Worm (Caenorhabditis elegans) whole organism, L1 larva: ENCODE data around the gene F27D9.2.

Source experiments
- C16A3.4 ChIP-seq: fragments of 150-350 bp; optimal IDR thresholded peaks from 2 replicates; lab custom pipeline; 2014; ENCODE audit warnings: missing biosample characterization, missing genetic modification characterization
- Y116A8C.19 ChIP-seq: sonication (generic microtip); optimal IDR thresholded peaks from 2 replicates; lab custom pipeline; 2016; ENCODE audit warnings: missing compliant biosample characterization, missing genetic modification characterization, borderline replicate concordance
- ama-1 ChIP-seq: fragments of 150-350 bp; optimal IDR thresholded peaks from 2 replicates; lab custom pipeline; 2014
- blmp-1 ChIP-seq: fragments of 150-350 bp; optimal IDR thresholded peaks from 2 replicates; lab custom pipeline; 2014; ENCODE audit warnings: missing biosample characterization, missing genetic modification characterization
- ceh-8 ChIP-seq: fragments of 200-800 bp; sonication (Bioruptor generic); optimal IDR thresholded peaks from 2 replicates; lab custom pipeline; 2018; ENCODE audit warnings: mild to moderate bottlenecking, missing genetic modification characterization, moderate library complexity, missing compliant biosample characterization
- ceh-82 ChIP-seq, 3 experiments: fragments of 150-350 bp in 1 of 3; sonication (generic microtip) in 2 of 3; optimal IDR thresholded peaks; 2 replicates each; lab custom pipeline; 2014 to 2017; ENCODE audit warnings: missing biosample characterization in 3 of 3, missing genetic modification characterization in 3 of 3
- ceh-90 ChIP-seq: sonication (generic microtip); optimal IDR thresholded peaks from 2 replicates; lab custom pipeline; 2016; ENCODE audit warnings: missing genetic modification characterization, missing compliant biosample characterization
- ces-1 ChIP-seq: fragments of 150-350 bp; optimal IDR thresholded peaks from 2 replicates; lab custom pipeline; 2014; ENCODE audit warnings: missing biosample characterization, missing genetic modification reagents, missing genetic modification characterization
- dsc-1 ChIP-seq: sonication (generic microtip); optimal IDR thresholded peaks from 2 replicates; lab custom pipeline; 2016; ENCODE audit warnings: mild to moderate bottlenecking, missing genetic modification characterization, missing compliant biosample characterization
- egl-27 ChIP-seq, 2 experiments: fragments of 150-350 bp in 1 of 2; sonication (generic microtip); optimal IDR thresholded peaks; 3 replicates each; lab custom pipeline; 2017 to 2018; ENCODE audit warnings: missing biosample characterization in 2 of 2, missing genetic modification characterization in 2 of 2, missing genetic modification reagents in 2 of 2
- elt-3 ChIP-seq, 6 experiments: fragments of 150-350 bp in 1 of 6; sonication (generic microtip); optimal IDR thresholded peaks; 2 replicates each; lab custom pipeline; 2017 to 2018; ENCODE audit warnings: missing biosample characterization in 6 of 6, missing genetic modification characterization in 6 of 6, inconsistent platforms in 1 of 6
- fkh-8 ChIP-seq: sonication (generic microtip); optimal IDR thresholded peaks from 2 replicates; lab custom pipeline; 2016; ENCODE audit warnings: mild to moderate bottlenecking, missing genetic modification characterization, missing compliant biosample characterization
- fos-1 ChIP-seq: fragments of 150-350 bp; optimal IDR thresholded peaks from 2 replicates; lab custom pipeline; 2014; ENCODE audit warnings: missing biosample characterization, missing genetic modification characterization
- hlh-4 ChIP-seq: sonication (generic microtip); optimal IDR thresholded peaks from 2 replicates; lab custom pipeline; 2016; ENCODE audit warnings: mild to moderate bottlenecking, missing genetic modification characterization, missing compliant biosample characterization
- hpl-2 ChIP-seq: fragments of 150-350 bp; optimal IDR thresholded peaks from 2 replicates; lab custom pipeline; 2014; ENCODE audit warnings: missing biosample characterization, missing genetic modification reagents, missing genetic modification characterization
- isw-1 ChIP-seq: fragments of 200-800 bp; sonication (Bioruptor generic); IDR thresholded peaks from 2 replicates; pipeline ENCODE4 v1.3.6; 2022; ENCODE audit warnings: missing genetic modification characterization, missing compliant biosample characterization
- lin-35 ChIP-seq, 2 experiments: fragments of 150-350 bp; optimal IDR thresholded peaks; 2 replicates each; lab custom pipeline; 2014; ENCODE audit warnings: missing biosample characterization in 2 of 2, missing genetic modification characterization in 2 of 2, missing genetic modification reagents in 2 of 2
- lsy-2 ChIP-seq, 2 experiments: fragments of 150-350 bp; optimal IDR thresholded peaks; 2 replicates each; lab custom pipeline; 2014; ENCODE audit warnings: missing biosample characterization in 2 of 2, missing genetic modification characterization in 2 of 2
- mef-2 ChIP-seq: fragments of 150-350 bp; optimal IDR thresholded peaks from 2 replicates; lab custom pipeline; 2014; ENCODE audit warnings: missing biosample characterization, missing genetic modification characterization
- nhr-12 ChIP-seq: sonication (generic microtip); optimal IDR thresholded peaks from 2 replicates; lab custom pipeline; 2017; ENCODE audit warnings: missing biosample characterization, missing genetic modification characterization
- nhr-19 ChIP-seq: fragments of 200-800 bp; sonication (Bioruptor generic); conservative IDR thresholded peaks from 2 replicates; pipeline ENCODE4 v1.3.6; 2022; ENCODE audit warnings: missing genetic modification characterization, missing compliant biosample characterization
- nhr-20 ChIP-seq: sonication (generic microtip); optimal IDR thresholded peaks from 2 replicates; lab custom pipeline; 2016; ENCODE audit warnings: mild to moderate bottlenecking, missing genetic modification characterization, missing compliant biosample characterization
- nhr-237 ChIP-seq: fragments of 150-350 bp; optimal IDR thresholded peaks from 2 replicates; lab custom pipeline; 2014; ENCODE audit warnings: missing biosample characterization, missing genetic modification characterization
- nhr-47 ChIP-seq: sonication (generic microtip); optimal IDR thresholded peaks from 2 replicates; lab custom pipeline; 2016; ENCODE audit warnings: mild to moderate bottlenecking, missing genetic modification characterization, moderate library complexity, missing compliant biosample characterization
- nhr-71 ChIP-seq: sonication (generic microtip); optimal IDR thresholded peaks from 2 replicates; lab custom pipeline; 2016; ENCODE audit warnings: mild to moderate bottlenecking, missing genetic modification characterization, moderate library complexity, missing compliant biosample characterization
- nhr-76 ChIP-seq: sonication (generic microtip); optimal IDR thresholded peaks from 2 replicates; lab custom pipeline; 2017; ENCODE audit warnings: missing biosample characterization, missing genetic modification characterization
- nhr-85 ChIP-seq: sonication (generic microtip); peaks from one replicate; lab custom pipeline; 2016; ENCODE audit warnings: missing genetic modification characterization, inconsistent platforms, missing compliant biosample characterization
- pag-3 ChIP-seq: sonication (generic microtip); optimal IDR thresholded peaks from 2 replicates; lab custom pipeline; 2017; ENCODE audit warnings: missing genetic modification characterization, mild to moderate bottlenecking, missing compliant biosample characterization, antibody characterized with exemption, borderline replicate concordance; ENCODE audit not compliant: insufficient read depth
- pax-3 ChIP-seq: fragments of 200-800 bp; sonication (Bioruptor generic); optimal IDR thresholded peaks from 2 replicates; lab custom pipeline; 2018; ENCODE audit warnings: mild to moderate bottlenecking, missing genetic modification characterization, moderate library complexity, missing compliant biosample characterization
- skn-1 ChIP-seq: fragments of 150-350 bp; optimal IDR thresholded peaks from 2 replicates; lab custom pipeline; 2014; ENCODE audit warnings: missing biosample characterization, missing genetic modification characterization
- snpc-4 ChIP-seq: fragments of 150-350 bp; optimal IDR thresholded peaks from 2 replicates; lab custom pipeline; 2014; ENCODE audit warnings: missing biosample characterization, missing genetic modification characterization
- sup-37 ChIP-seq: fragments of 200-800 bp; sonication (Bioruptor generic); optimal IDR thresholded peaks from 2 replicates; lab custom pipeline; 2018; ENCODE audit warnings: mild to moderate bottlenecking, missing genetic modification characterization, missing compliant biosample characterization
- swsn-7 ChIP-seq: sonication (generic microtip); optimal IDR thresholded peaks from 2 replicates; lab custom pipeline; 2016; ENCODE audit warnings: missing genetic modification characterization, missing compliant biosample characterization
- tbx-2 ChIP-seq: sonication (generic microtip); optimal IDR thresholded peaks from 2 replicates; lab custom pipeline; 2016; ENCODE audit warnings: missing genetic modification characterization, missing compliant biosample characterization
- tlp-1 ChIP-seq: fragments of 150-350 bp; optimal IDR thresholded peaks from 2 replicates; lab custom pipeline; 2014; ENCODE audit warnings: missing biosample characterization, missing genetic modification characterization
- unc-130 ChIP-seq: fragments of 150-350 bp; optimal IDR thresholded peaks from 2 replicates; lab custom pipeline; 2017; ENCODE audit warnings: missing biosample characterization, missing genetic modification characterization, inconsistent platforms
- unc-30 ChIP-seq: sonication (generic microtip); optimal IDR thresholded peaks from 2 replicates; lab custom pipeline; 2017; ENCODE audit warnings: missing biosample characterization, missing genetic modification characterization
- unc-62 ChIP-seq: fragments of 150-350 bp; optimal IDR thresholded peaks from 2 replicates; lab custom pipeline; 2014; ENCODE audit warnings: missing biosample characterization, missing genetic modification reagents, missing genetic modification characterization
- unc-86 ChIP-seq: sonication (generic microtip); optimal IDR thresholded peaks from 2 replicates; lab custom pipeline; 2016; ENCODE audit warnings: missing genetic modification characterization, missing compliant biosample characterization
- vab-15 ChIP-seq: sonication (generic microtip); optimal IDR thresholded peaks from 2 replicates; lab custom pipeline; 2017; ENCODE audit warnings: missing genotype, mild to moderate bottlenecking, missing genetic modification characterization, missing compliant biosample characterization
- ztf-4 ChIP-seq: fragments of 150-350 bp; optimal IDR thresholded peaks from 2 replicates; lab custom pipeline; 2014; ENCODE audit warnings: missing biosample characterization, missing genetic modification characterization

Gene F27D9.2

ce11 chrX:7672693-7673092 is at the start of gene F27D9.2:
Gene F27D9.2, plus strand, starts transcription at chrX:7672993.
- TF ChIP-seq hlh-4 (tag; lab: Kevin White, UChicago) (no peak), lsy-2 (tag; optimal IDR thresholded peaks at IDR 0.05; lab: Kevin White, UChicago) (no peak), dsc-1 (tag; lab: Kevin White, UChicago) (no peak), C16A3.4 (tag; lab: Kevin White, UChicago) (no peak)

- no peak for TF ChIP-seq lin-35 (GFP tag; optimal IDR thresholded peaks at IDR 0.05; lab: Kevin White, UChicago)
- TF ChIP-seq unc-130 (tag; lab: Kevin White, UChicago): no peak
- TF ChIP-seq fos-1: no peak
- no peak for TF ChIP-seq egl-27 (tag; optimal IDR thresholded peaks at IDR 0.05; lab: Kevin White, UChicago)
- TF ChIP-seq vab-15 (tag; lab: Kevin White, UChicago): no peak
- TF ChIP-seq Y116A8C.19 (tag; lab: Kevin White, UChicago): no peak
- TF ChIP-seq nhr-71 (tag; lab: Kevin White, UChicago): no peak
- TF ChIP-seq nhr-19 (GFP tag; lab: Robert Waterston, UW): no peak
- TF ChIP-seq unc-30 (tag; lab: Kevin White, UChicago): no peak
- TF ChIP-seq pax-3 (tag; lab: Kevin White, UChicago): no peak
- TF ChIP-seq unc-86 (tag; lab: Kevin White, UChicago): no peak
- no peak for TF ChIP-seq tbx-2 (tag; lab: Kevin White, UChicago)
- no peak for TF ChIP-seq ceh-82 (tag; optimal IDR thresholded peaks at IDR 0.05; lab: Kevin White, UChicago)
- no peak for TF ChIP-seq hpl-2 (GFP tag; lab: Kevin White, UChicago)
- no peak for TF ChIP-seq ama-1 (lab: Kevin White, UChicago)
- no peak for TF ChIP-seq nhr-12 (tag; lab: Kevin White, UChicago)
- TF ChIP-seq elt-3 (tag; optimal IDR thresholded peaks at IDR 0.05; lab: Kevin White, UChicago): no peak
Observed at ce11 chrX:7627351-7627750, 45.4 kb upstream of the F27D9.2 start, which contains the start of gene nlp-61. Gene nlp-61, plus strand, starts transcription at chrX:7627651.

DNA sequence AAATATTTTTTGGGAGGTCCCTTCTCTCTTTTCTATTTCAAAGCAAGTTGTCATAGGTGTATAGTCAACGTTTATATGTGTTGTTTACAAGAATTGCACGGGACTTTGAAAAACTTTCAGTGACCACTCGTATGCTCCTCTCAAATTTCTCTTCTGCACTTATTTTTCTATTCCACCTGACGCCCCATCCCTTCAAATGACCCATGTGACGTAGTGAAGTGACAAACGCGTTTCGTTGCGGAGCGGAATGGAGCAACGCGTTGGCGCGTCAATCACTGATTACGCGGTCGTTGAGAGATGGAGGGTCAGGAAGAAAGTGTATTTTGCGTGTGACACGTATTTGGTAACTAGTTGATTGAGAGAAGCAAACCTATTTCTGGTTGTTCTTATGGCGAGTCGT is 36.8 kb upstream of the F27D9.2 start:
- TF ChIP-seq ceh-8 (no peak), ces-1 (GFP tag; lab: Kevin White, UChicago) (no peak), skn-1 (tag; lab: Kevin White, UChicago) (no peak), swsn-7 (tag; lab: Kevin White, UChicago) (no peak), unc-130 (tag; lab: Kevin White, UChicago) (no peak), tbx-2 (tag; lab: Kevin White, UChicago) (no peak), tlp-1 (no peak), ceh-90 (tag; lab: Kevin White, UChicago) (no peak), elt-3 (tag; optimal IDR thresholded peaks at IDR 0.05; lab: Kevin White, UChicago) (no peak), lsy-2 (tag; optimal IDR thresholded peaks at IDR 0.05; lab: Kevin White, UChicago) (no peak), ztf-4 (tag; lab: Kevin White, UChicago) (no peak), nhr-85 (tag; lab: Kevin White, UChicago) (no peak), fkh-8 (tag; lab: Kevin White, UChicago) (no peak), mef-2 (tag; lab: Kevin White, UChicago) (no peak), isw-1 (no peak), fos-1 (no peak), sup-37 (GFP tag; lab: Kevin White, UChicago) (no peak)

DNA sequence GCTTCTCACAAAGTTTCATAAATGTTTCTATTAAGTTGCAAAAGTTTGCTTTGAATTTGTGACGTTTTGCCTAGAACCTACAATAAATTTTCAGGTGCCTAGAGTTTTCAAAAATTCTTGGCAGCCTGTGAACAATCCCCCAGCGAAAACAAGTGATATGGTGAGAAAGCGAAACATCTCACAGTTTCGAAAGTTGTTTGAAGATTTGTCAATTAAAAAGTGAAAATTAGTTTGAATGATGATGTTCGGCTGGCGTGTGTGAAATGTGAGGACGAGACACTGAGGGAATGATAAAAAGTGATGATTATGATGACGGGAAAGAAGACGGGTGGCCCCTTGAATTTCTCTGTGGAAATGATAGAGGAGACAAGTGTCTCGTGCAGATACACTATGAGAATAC is 34.0 kb upstream of the F27D9.2 start:
- TF ChIP-seq blmp-1 (tag; lab: Kevin White, UChicago) (peak; percentile 78), nhr-237 (tag; lab: Kevin White, UChicago) (no peak), elt-3 (tag; optimal IDR thresholded peaks at IDR 0.05; lab: Kevin White, UChicago) (peak in 1 of 6 experiments; percentile 11)
- TF ChIP-seq, all 84 proteins: peak for 2

DNA sequence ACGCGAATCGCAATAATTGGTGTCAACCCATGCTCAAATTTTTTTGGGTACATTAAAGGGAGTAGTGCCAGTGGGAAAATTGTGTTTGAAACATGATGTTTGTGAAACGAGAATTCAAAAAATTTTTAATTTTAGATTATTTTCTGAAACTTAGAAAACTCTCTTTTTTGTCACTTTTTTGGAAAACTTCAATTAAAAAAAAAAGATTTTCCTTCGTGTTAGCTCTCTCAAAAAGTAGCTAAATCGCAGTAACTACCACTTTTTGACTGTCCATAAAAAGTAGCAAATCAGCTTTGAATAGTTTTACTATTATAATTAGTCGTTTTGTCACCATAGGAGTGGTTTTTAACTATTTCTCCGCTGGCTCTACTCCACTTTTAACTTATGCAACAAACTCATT is 32.4 kb upstream of the F27D9.2 start:
- TF ChIP-seq elt-3 (tag; optimal IDR thresholded peaks at IDR 0.05; lab: Kevin White, UChicago): no peak
- TF ChIP-seq unc-62: no peak
- TF ChIP-seq fkh-8 (tag; lab: Kevin White, UChicago): no peak
- TF ChIP-seq snpc-4 (tag; lab: Kevin White, UChicago): no peak
- no peak for TF ChIP-seq isw-1
- TF ChIP-seq skn-1 (tag; lab: Kevin White, UChicago): no peak
- TF ChIP-seq nhr-76 (tag; lab: Kevin White, UChicago): no peak
- no peak for TF ChIP-seq nhr-20 (tag; lab: Kevin White, UChicago)
- TF ChIP-seq pag-3: no peak
- TF ChIP-seq unc-130 (tag; lab: Kevin White, UChicago): no peak
- no peak for TF ChIP-seq hpl-2 (GFP tag; lab: Kevin White, UChicago)
- no peak for TF ChIP-seq ces-1 (GFP tag; lab: Kevin White, UChicago)
- no peak for TF ChIP-seq nhr-47 (tag; lab: Kevin White, UChicago)
- no peak for TF ChIP-seq blmp-1 (tag; lab: Kevin White, UChicago)
